Fruit fly (Drosophila melanogaster): ENCODE measurements around the gene ND-ACP.

ND-ACP gene

dm6 chr3L:1374438-1375133 is 44.8 kb downstream of the ND-ACP start (continued):
- TF ChIP-seq gt (GFP tag; IDR thresholded peaks at IDR 0.05) (no peak), CG17361 (GFP tag; IDR thresholded peaks at IDR 0.05) (peak; percentile 43; the same call in 1 of the 3 replicates), sr (GFP tag; IDR thresholded peaks at IDR 0.05) (peak; percentile 89), CG30431 (GFP tag; optimal IDR thresholded peaks at IDR 0.05) (no peak), CG17829 (tag; optimal IDR thresholded peaks at IDR 0.05) (no peak), Hr78 (GFP tag; optimal IDR thresholded peaks at IDR 0.05) (peak in 1 of 2 experiments; percentile 1), Hmr (GFP tag; optimal IDR thresholded peaks at IDR 0.05) (no peak), Bgb (GFP tag; IDR thresholded peaks at IDR 0.05; ENCODE audit: partially characterized antibody) (no peak), Dbx (GFP tag; IDR thresholded peaks at IDR 0.05) (no peak), luna (GFP tag; optimal IDR thresholded peaks at IDR 0.05) (no peak), sd (tag; optimal IDR thresholded peaks at IDR 0.05) (peak; percentile 86), CG9609 (GFP tag; optimal IDR thresholded peaks at IDR 0.05) (no peak), CG4404 (GFP tag; IDR thresholded peaks at IDR 0.05) (no peak), ftz-f1 (GFP tag; optimal IDR thresholded peaks at IDR 0.05) (no peak), oc (tag; optimal IDR thresholded peaks at IDR 0.05) (no peak), NFAT (GFP tag; IDR thresholded peaks at IDR 0.05) (no peak), CG16815 (GFP tag; optimal IDR thresholded peaks at IDR 0.05) (no peak), Gsc (GFP tag; IDR thresholded peaks at IDR 0.05) (no peak)

- TF ChIP-seq Oaz (GFP tag; IDR thresholded peaks at IDR 0.05) (no peak), Aef1 (GFP tag; IDR thresholded peaks at IDR 0.05) (peak; percentile 23; the same call in 1 of the 3 replicates), CG12071 (GFP tag; optimal IDR thresholded peaks at IDR 0.05) (no peak), esg (GFP tag; conservative IDR thresholded peaks at IDR 0.05) (peak; percentile 54; the same call in 1 of the 2 replicates), vnd (GFP tag; IDR thresholded peaks at IDR 0.05; ENCODE audit: partially characterized antibody) (0 out of 3 replicates have a peak, but pooled peaks have one; percentile 45), gem (tag; optimal IDR thresholded peaks at IDR 0.05) (peak; percentile 65), sens (GFP tag) (peak; percentile 93), CG18619 (GFP tag; optimal IDR thresholded peaks at IDR 0.05) (peak; percentile 10), dmrt99B (tag; optimal IDR thresholded peaks at IDR 0.05) (peak; percentile 63), TFAM (GFP tag; optimal IDR thresholded peaks at IDR 0.05) (no peak), bowl (GFP tag; IDR thresholded peaks at IDR 0.05) (0 out of 2 replicates have a peak, but pooled peaks have one; percentile 24), CG11398 (GFP tag; optimal IDR thresholded peaks at IDR 0.05) (peak; percentile 20), ci (GFP tag; IDR thresholded peaks at IDR 0.05) (peak; percentile 69; the same call in 1 of the 3 replicates), CG8089 (GFP tag; optimal IDR thresholded peaks at IDR 0.05) (no peak), CG32772 (GFP tag; IDR thresholded peaks at IDR 0.05) (peak; percentile 26; the same call in 1 of the 2 replicates), HHEX (GFP tag; optimal IDR thresholded peaks at IDR 0.05) (no peak), pan (optimal IDR thresholded peaks at IDR 0.05) (no peak), pan (GFP tag; optimal IDR thresholded peaks at IDR 0.05 in 1 of 2, IDR thresholded peaks at IDR 0.05 in 1 of 2) (peak in 1 of 2 experiments; percentile 66), Abd-B (GFP tag; optimal IDR thresholded peaks at IDR 0.05) (peak; percentile 41), CG12104 (GFP tag; optimal IDR thresholded peaks at IDR 0.05) (no peak), CG12155 (GFP tag; optimal IDR thresholded peaks at IDR 0.05) (no peak), Ptx1 (GFP tag; IDR thresholded peaks at IDR 0.05) (peak; percentile 70), CG32532 (GFP tag; IDR thresholded peaks at IDR 0.05) (peak; percentile 20; the same call in 1 of the 2 replicates), pum (GFP tag; optimal IDR thresholded peaks at IDR 0.05) (peak; percentile 17), CG18262 (tag; optimal IDR thresholded peaks at IDR 0.05) (peak; percentile 64), zen (tag; optimal IDR thresholded peaks at IDR 0.05) (no peak), nom (GFP tag; optimal IDR thresholded peaks at IDR 0.05) (no peak), Sox100B (GFP tag; optimal IDR thresholded peaks at IDR 0.05) (peak; percentile 22), sna (GFP tag; IDR thresholded peaks at IDR 0.05; ENCODE audit: partially characterized antibody) (peak; percentile 82), CG5953 (GFP tag; IDR thresholded peaks at IDR 0.05) (peak; percentile 28; the same call in 1 of the 2 replicates)
Observed at dm6 chr3L:1376014-1376745, 46.4 kb downstream of the ND-ACP start.
